Fruit fly (Drosophila melanogaster): Measurements from ENCODE around the gene kon.

dm6 chr2L:18482989-18483388 is 20.8 kb downstream of the kon start:
- TF ChIP-seq psq (optimal IDR thresholded peaks at IDR 0.05) (no peak), h (optimal IDR thresholded peaks at IDR 0.05) (no peak), Myc (optimal IDR thresholded peaks at IDR 0.05) (no peak), insv (optimal IDR thresholded peaks at IDR 0.05) (no peak), ttk (optimal IDR thresholded peaks at IDR 0.05) (no peak)
